Fruit fly (Drosophila melanogaster): ENCODE data around the gene CG31373.

DNA sequence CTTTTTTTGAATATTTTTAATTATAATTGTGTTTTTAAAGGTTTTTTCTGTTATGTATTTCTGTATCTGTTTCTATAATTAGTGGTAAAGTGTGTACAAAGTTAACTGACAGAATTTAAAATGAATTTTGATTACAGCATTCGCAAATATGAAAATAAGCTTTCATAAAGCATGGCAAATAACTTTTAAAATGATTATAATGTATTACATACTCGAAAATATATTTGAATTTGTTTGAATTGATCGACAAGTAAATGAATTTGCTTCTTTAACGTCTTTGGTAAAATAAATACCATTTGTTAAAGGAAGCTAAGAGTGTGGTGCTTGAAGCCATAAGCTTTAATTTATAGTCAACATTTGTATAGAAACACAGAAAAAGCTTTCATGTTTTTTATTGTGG lies 2.0 kb upstream of the CG31373 start, which contains the start of gene CG14689:
- no peak for TF ChIP-seq Abd-B (GFP tag; optimal IDR thresholded peaks at IDR 0.05)
- no peak for TF ChIP-seq sv (GFP tag; optimal IDR thresholded peaks at IDR 0.05)
- TF ChIP-seq GATAd (GFP tag; optimal IDR thresholded peaks at IDR 0.05): no peak
- TF ChIP-seq usp (GFP tag; optimal IDR thresholded peaks at IDR 0.05): no peak
- TF ChIP-seq Dfd (GFP tag; optimal IDR thresholded peaks at IDR 0.05): no peak
- no peak for TF ChIP-seq Hnf4 (GFP tag; optimal IDR thresholded peaks at IDR 0.05)
- no peak for TF ChIP-seq CG32264 (GFP tag; optimal IDR thresholded peaks at IDR 0.05)
- TF ChIP-seq lola (GFP tag; optimal IDR thresholded peaks at IDR 0.05): no peak
- no peak for TF ChIP-seq jim (GFP tag; optimal IDR thresholded peaks at IDR 0.05)
- no peak for TF ChIP-seq pan (optimal IDR thresholded peaks at IDR 0.05)

All from whole organism, wandering third instar larva.